Worm (Caenorhabditis elegans) whole organism, L4 larva: ENCODE measurements around the gene clec-83.

ENCODE experiments used
- R02D3.7 ChIP-seq: fragments of 150-350 bp; sonication (generic microtip); optimal IDR thresholded peaks from 3 replicates; lab custom pipeline; 2014; ENCODE audit warnings: missing biosample characterization, missing genetic modification characterization
- Y5F2A.4 ChIP-seq: fragments of 200-800 bp; sonication (Bioruptor generic); optimal IDR thresholded peaks from 2 replicates; lab custom pipeline; 2018; ENCODE audit warnings: mild to moderate bottlenecking, missing genetic modification characterization, missing compliant biosample characterization
- aly-2 ChIP-seq: sonication (generic microtip); optimal IDR thresholded peaks from 2 replicates; lab custom pipeline; 2018; ENCODE audit warnings: missing biosample characterization, missing genetic modification characterization
- ceh-20 ChIP-seq: fragments of 200-800 bp; sonication (Bioruptor generic); IDR thresholded peaks from 2 replicates; pipeline ENCODE4 v1.3.6; 2022; ENCODE audit warnings: missing genetic modification reagents, missing genetic modification characterization, missing compliant biosample characterization
- ceh-28 ChIP-seq: fragments of 150-350 bp; optimal IDR thresholded peaks from 2 replicates; lab custom pipeline; 2014; ENCODE audit warnings: missing biosample characterization, missing genetic modification reagents, missing genetic modification characterization
- ceh-44 ChIP-seq: fragments of 200-800 bp; sonication (Bioruptor generic); IDR thresholded peaks from 2 replicates; pipeline ENCODE4 v1.3.6; 2022; ENCODE audit warnings: missing genetic modification reagents, missing genetic modification characterization, missing compliant biosample characterization
- ceh-62 ChIP-seq: sonication (generic microtip); optimal IDR thresholded peaks from 2 replicates; lab custom pipeline; 2017; ENCODE audit warnings: missing biosample characterization, missing genetic modification characterization
- ces-1 ChIP-seq: fragments of 150-350 bp; sonication (generic microtip); optimal IDR thresholded peaks from 4 replicates; lab custom pipeline; 2014; ENCODE audit warnings: missing biosample characterization, missing genetic modification reagents, missing genetic modification characterization
- cey-2 ChIP-seq: sonication (generic microtip); optimal IDR thresholded peaks from 3 replicates; lab custom pipeline; 2017; ENCODE audit warnings: missing genetic modification characterization, mild to moderate bottlenecking, missing compliant biosample characterization, antibody characterized with exemption, borderline replicate concordance; ENCODE audit not compliant: insufficient read depth
- ctbp-1 ChIP-seq: fragments of 200-800 bp; sonication (Bioruptor generic); IDR thresholded peaks from 2 replicates; pipeline ENCODE4 v1.3.6; 2022; ENCODE audit warnings: missing genetic modification reagents, missing genetic modification characterization, missing compliant biosample characterization
- daf-16 ChIP-seq, 3 experiments: sonication (generic microtip); optimal IDR thresholded peaks; 2 replicates each; lab custom pipeline; 2016 to 2017; ENCODE audit warnings: missing genetic modification characterization in 3 of 3, missing genetic modification reagents in 3 of 3, mild to moderate bottlenecking in 2 of 3, missing compliant biosample characterization in 2 of 3, missing biosample characterization in 1 of 3, moderate library complexity in 1 of 3
- dmd-6 ChIP-seq: fragments of 200-800 bp; sonication (Bioruptor generic); IDR thresholded peaks from 2 replicates; pipeline ENCODE4 v1.3.6; 2022; ENCODE audit warnings: missing genetic modification reagents, missing genetic modification characterization, missing compliant biosample characterization
- dve-1 ChIP-seq: sonication (generic microtip); optimal IDR thresholded peaks from 2 replicates; lab custom pipeline; 2017; ENCODE audit warnings: antibody characterized with exemption, mild to moderate bottlenecking, missing genetic modification characterization, missing compliant biosample characterization; ENCODE audit not compliant: insufficient read depth
- egl-43 ChIP-seq: fragments of 200-800 bp; sonication (Bioruptor generic); IDR thresholded peaks from 2 replicates; pipeline ENCODE4 v1.3.6; 2022; ENCODE audit warnings: missing genetic modification reagents, missing genetic modification characterization, missing compliant biosample characterization
- fkh-10 ChIP-seq: fragments of 150-350 bp; optimal IDR thresholded peaks from 2 replicates; lab custom pipeline; 2014; ENCODE audit warnings: missing biosample characterization, missing genetic modification reagents, missing genetic modification characterization
- hlh-11 ChIP-seq: fragments of 200-800 bp; sonication (Bioruptor generic); optimal IDR thresholded peaks from 2 replicates; lab custom pipeline; 2018; ENCODE audit warnings: mild to moderate bottlenecking, missing genetic modification characterization, missing compliant biosample characterization
- hlh-30 ChIP-seq: sonication (generic microtip); optimal IDR thresholded peaks from 2 replicates; lab custom pipeline; 2017; ENCODE audit warnings: antibody characterized with exemption, mild to moderate bottlenecking, missing genetic modification characterization, missing compliant biosample characterization; ENCODE audit not compliant: insufficient read depth
- lin-15B ChIP-seq: fragments of 150-350 bp; sonication (generic microtip); optimal IDR thresholded peaks from 3 replicates; lab custom pipeline; 2014; ENCODE audit warnings: missing biosample characterization, missing genetic modification characterization
- lin-29 ChIP-seq: fragments of 200-800 bp; sonication (Bioruptor generic); IDR thresholded peaks from 2 replicates; pipeline ENCODE4 v1.3.6; 2022; ENCODE audit warnings: missing genetic modification reagents, missing genetic modification characterization, missing compliant biosample characterization
- lin-38 ChIP-seq: fragments of 200-800 bp; sonication (Bioruptor generic); IDR thresholded peaks from 2 replicates; pipeline ENCODE4 v1.3.6; 2022; ENCODE audit warnings: missing genetic modification reagents, missing genetic modification characterization, missing compliant biosample characterization
- mdl-1 ChIP-seq, 2 experiments: fragments of 150-350 bp in 1 of 2; sonication (generic microtip) in 1 of 2; optimal IDR thresholded peaks; 2 replicates each; lab custom pipeline; 2014 to 2017; ENCODE audit warnings: missing biosample characterization in 2 of 2, missing genetic modification characterization in 2 of 2
- mdt-29 ChIP-seq: fragments of 200-800 bp; sonication (Bioruptor generic); IDR thresholded peaks from 2 replicates; pipeline ENCODE4 v1.3.6; 2022; ENCODE audit warnings: missing genetic modification reagents, missing genetic modification characterization, missing compliant biosample characterization
- mep-1 ChIP-seq: fragments of 150-350 bp; sonication (generic microtip); optimal IDR thresholded peaks from 3 replicates; lab custom pipeline; 2014; ENCODE audit warnings: missing biosample characterization, missing genetic modification characterization
- nhr-10 ChIP-seq: fragments of 150-350 bp; optimal IDR thresholded peaks from 2 replicates; lab custom pipeline; 2014; ENCODE audit warnings: missing biosample characterization, missing genetic modification characterization
- nhr-102 ChIP-seq: sonication (generic microtip); optimal IDR thresholded peaks from 2 replicates; lab custom pipeline; 2016; ENCODE audit warnings: mild to moderate bottlenecking, missing genetic modification characterization, moderate library complexity, missing compliant biosample characterization
- nhr-28 ChIP-seq: fragments of 150-350 bp; optimal IDR thresholded peaks from 2 replicates; lab custom pipeline; 2014; ENCODE audit warnings: missing biosample characterization, missing genetic modification characterization
- nhr-42 ChIP-seq: fragments of 200-800 bp; sonication (Bioruptor generic); IDR thresholded peaks from 2 replicates; pipeline ENCODE4 v1.3.6; 2022; ENCODE audit warnings: missing genetic modification characterization, missing compliant biosample characterization
- nhr-48 ChIP-seq: sonication (generic microtip); optimal IDR thresholded peaks from 2 replicates; lab custom pipeline; 2016; ENCODE audit warnings: mild to moderate bottlenecking, missing genetic modification characterization, missing compliant biosample characterization
- nhr-77 ChIP-seq: fragments of 150-350 bp; optimal IDR thresholded peaks from 2 replicates; lab custom pipeline; 2014; ENCODE audit warnings: missing biosample characterization, missing genetic modification characterization
- pha-4 ChIP-seq, 2 experiments: fragments of 150-350 bp in 1 of 2; fragments of 200-800 bp in 1 of 2; sonication (Bioruptor generic) in 1 of 2; IDR thresholded peaks in 1 of 2; optimal IDR thresholded peaks in 1 of 2; 2 replicates each; pipeline versions ENCODE4 v1.3.6 to Lab custom; 2014 to 2022; ENCODE audit warnings: missing genetic modification characterization in 2 of 2, missing genetic modification reagents in 2 of 2, missing biosample characterization in 1 of 2, missing compliant biosample characterization in 1 of 2
- php-3 ChIP-seq: fragments of 200-800 bp; sonication (Bioruptor generic); IDR thresholded peaks from 2 replicates; pipeline ENCODE4 v1.3.6; 2022; ENCODE audit warnings: missing genetic modification reagents, missing genetic modification characterization, missing compliant biosample characterization
- pqm-1 ChIP-seq: sonication (generic microtip); optimal IDR thresholded peaks from 2 replicates; lab custom pipeline; 2017; ENCODE audit warnings: missing biosample characterization, missing genetic modification characterization
- sdz-12 ChIP-seq: fragments of 200-800 bp; sonication (Bioruptor generic); optimal IDR thresholded peaks from 2 replicates; lab custom pipeline; 2018; ENCODE audit warnings: mild to moderate bottlenecking, missing genetic modification characterization, missing compliant biosample characterization
- set-16 ChIP-seq: fragments of 200-800 bp; sonication (Bioruptor generic); IDR thresholded peaks from 2 replicates; pipeline ENCODE4 v1.3.6; 2022; ENCODE audit warnings: missing genetic modification reagents, missing genetic modification characterization, missing compliant biosample characterization
- spr-3 ChIP-seq: fragments of 200-800 bp; sonication (Bioruptor generic); optimal IDR thresholded peaks from 2 replicates; lab custom pipeline; 2018; ENCODE audit warnings: mild to moderate bottlenecking, missing genetic modification characterization, missing compliant biosample characterization
- tra-1 ChIP-seq: fragments of 200-800 bp; sonication (Bioruptor generic); IDR thresholded peaks from 2 replicates; pipeline ENCODE4 v1.3.6; 2022; ENCODE audit warnings: missing genetic modification reagents, missing genetic modification characterization, missing compliant biosample characterization
- vab-7 ChIP-seq: fragments of 200-800 bp; sonication (Bioruptor generic); IDR thresholded peaks from 2 replicates; pipeline ENCODE4 v1.3.6; 2022; ENCODE audit warnings: missing genetic modification reagents, missing genetic modification characterization, missing compliant biosample characterization
- zfp-3 ChIP-seq: fragments of 200-800 bp; sonication (Bioruptor generic); conservative IDR thresholded peaks from 2 replicates; pipeline ENCODE4 v1.3.6; 2022; ENCODE audit warnings: missing genetic modification reagents, missing genetic modification characterization, missing compliant biosample characterization
- zip-11 ChIP-seq: fragments of 200-800 bp; sonication (Bioruptor generic); IDR thresholded peaks from 2 replicates; pipeline ENCODE4 v1.3.6; 2022; ENCODE audit warnings: missing genetic modification characterization, missing compliant biosample characterization

clec-83 gene

ce11 chrIV:2864743-2865142 is 23.5 kb upstream of the clec-83 start, which contains the start of gene Y54G2A.16:
TSS of gene Y54G2A.16 (minus strand) at chrIV:2864843.
- TF ChIP-seq ceh-20, result no peak
- no peak for TF ChIP-seq Y5F2A.4
- TF ChIP-seq ceh-28 (tag; lab: Kevin White, UChicago), result no peak
- TF ChIP-seq pha-4 (GFP tag; IDR thresholded peaks at IDR 0.05; lab: Robert Waterston, UW), result no peak
- TF ChIP-seq pha-4 (tag; optimal IDR thresholded peaks at IDR 0.05; lab: Kevin White, UChicago), result no peak
- TF ChIP-seq lin-29, result no peak
- TF ChIP-seq sdz-12, result no peak

ce11 chrIV:2858734-2859133 is 17.5 kb upstream of the clec-83 start:
- TF ChIP-seq ces-1 (GFP tag; lab: Kevin White, UChicago) (peak; percentile 44), ctbp-1 (GFP tag; lab: Robert Waterston, UW) (peak; percentile 40; the same call in 1 of the 2 replicates), fkh-10 (GFP tag; lab: Kevin White, UChicago) (peak; percentile 85), lin-38 (GFP tag; lab: Robert Waterston, UW) (no peak), lin-29 (no peak)
- TF ChIP-seq, all 104 proteins: peak for 3

ce11 chrIV:2855056-2855752 is 13.9 kb upstream of the clec-83 start:
- no peak for TF ChIP-seq ceh-44 (GFP tag; lab: Robert Waterston, UW)
- no peak for TF ChIP-seq nhr-42 (GFP tag; lab: Robert Waterston, UW)
- peak; percentile 81 for TF ChIP-seq dve-1
- peak; percentile 41 for TF ChIP-seq hlh-30 (tag; lab: Kevin White, UChicago)
- TF ChIP-seq nhr-102, result peak; percentile 46
- no peak for TF ChIP-seq cey-2 (tag; lab: Kevin White, UChicago)
- TF ChIP-seq nhr-10 (tag; lab: Kevin White, UChicago), result no peak
- peak; percentile 77 for TF ChIP-seq tra-1 (GFP tag; lab: Robert Waterston, UW)
- peak; percentile 85 for TF ChIP-seq dmd-6
- no peak for TF ChIP-seq spr-3 (GFP tag; lab: Kevin White, UChicago)
- TF ChIP-seq mdl-1 (tag; optimal IDR thresholded peaks at IDR 0.05; lab: Kevin White, UChicago), result no peak
- TF ChIP-seq ceh-62 (tag; lab: Kevin White, UChicago), result no peak
- peak; percentile 84 for TF ChIP-seq ceh-20
- TF ChIP-seq nhr-28, result peak; percentile 73
- no peak for TF ChIP-seq ces-1 (GFP tag; lab: Kevin White, UChicago)
- peak; percentile 77 for TF ChIP-seq hlh-11
- peak; percentile 85 for TF ChIP-seq pqm-1 (tag; lab: Kevin White, UChicago)
- TF ChIP-seq egl-43 (GFP tag; lab: Robert Waterston, UW), result 0 out of 2 replicates have a peak, but pooled peaks have one; percentile 8
- no peak for TF ChIP-seq vab-7
- no peak for TF ChIP-seq sdz-12
- peak; percentile 84 for TF ChIP-seq set-16
- no peak for TF ChIP-seq zip-11 (GFP tag; lab: Robert Waterston, UW)
- TF ChIP-seq mdt-29 (GFP tag; lab: Robert Waterston, UW), result no peak
- TF ChIP-seq nhr-48 (tag; lab: Kevin White, UChicago), result peak; percentile 60
- no peak for TF ChIP-seq lin-29
- no peak for TF ChIP-seq fkh-10 (GFP tag; lab: Kevin White, UChicago)
- TF ChIP-seq nhr-77 (tag; lab: Kevin White, UChicago), result peak; percentile 32
- peak; percentile 100 for TF ChIP-seq php-3 (GFP tag; lab: Robert Waterston, UW)
- TF ChIP-seq zfp-3 (GFP tag; lab: Robert Waterston, UW), result no peak
- TF ChIP-seq R02D3.7 (tag; lab: Kevin White, UChicago), result no peak
- no peak for TF ChIP-seq lin-15B
- no peak for TF ChIP-seq aly-2 (tag; lab: Kevin White, UChicago)
- peak; percentile 13 for TF ChIP-seq mep-1 (tag; lab: Kevin White, UChicago)
- TF ChIP-seq daf-16 (GFP tag; optimal IDR thresholded peaks at IDR 0.05; lab: Kevin White, UChicago), result peak in 1 of 2 experiments; percentile 39
- TF ChIP-seq daf-16 (tag; optimal IDR thresholded peaks at IDR 0.05; lab: Kevin White, UChicago), result peak; percentile 94
